Fruit fly (Drosophila melanogaster): Measurements from ENCODE around the gene Dnah3.

Gene Dnah3

DNA sequence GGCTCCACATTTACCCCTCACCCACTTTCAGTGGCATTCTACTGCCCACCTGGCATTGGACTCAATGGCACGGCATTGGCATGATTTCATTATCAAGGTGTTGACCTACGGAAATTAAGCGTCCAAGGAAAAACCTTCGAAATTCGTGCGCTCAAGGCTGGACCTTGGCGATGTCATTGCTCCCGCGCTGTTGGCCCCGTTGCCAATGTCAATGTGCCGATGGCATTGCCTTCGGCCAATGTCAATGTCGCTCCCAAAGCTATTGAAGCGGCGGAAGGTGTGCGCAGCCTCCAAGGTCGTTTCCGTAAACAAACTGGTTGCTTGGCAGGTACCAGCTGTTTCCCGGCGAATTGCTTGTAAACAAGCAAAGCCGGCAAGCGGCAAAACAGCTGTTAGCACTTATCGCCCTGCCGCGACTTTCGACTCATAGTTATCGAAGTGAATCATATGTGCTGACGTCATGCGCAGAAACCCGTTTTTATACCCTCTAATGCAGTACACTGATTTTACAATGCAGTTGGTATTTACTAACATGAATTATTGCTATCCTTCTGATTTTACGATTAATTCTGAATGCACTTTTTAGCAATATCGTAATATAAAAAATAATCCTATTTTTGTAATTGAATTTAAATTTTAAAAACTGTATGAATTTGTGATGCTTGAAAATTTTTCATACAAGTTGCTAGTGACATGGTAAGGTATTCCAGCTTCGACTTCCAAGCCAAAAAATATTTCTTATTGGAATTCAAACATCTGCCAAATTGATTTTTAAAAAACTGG lies 36.5 kb upstream of the Dnah3 start (continued):
- peak; percentile 90 for TF ChIP-seq CG2875 (GFP tag; optimal IDR thresholded peaks at IDR 0.05)
- TF ChIP-seq D19A (tag; optimal IDR thresholded peaks at IDR 0.05) = peak; percentile 100
- TF ChIP-seq sc (optimal IDR thresholded peaks at IDR 0.05) = no peak
- peak; percentile 94 for TF ChIP-seq sc (GFP tag; optimal IDR thresholded peaks at IDR 0.05)
- peak; percentile 90 for TF ChIP-seq run (tag; optimal IDR thresholded peaks at IDR 0.05)
- peak; percentile 92 for TF ChIP-seq Taf1 (GFP tag; IDR thresholded peaks at IDR 0.05)
- peak; percentile 65 for TF ChIP-seq fd102C (GFP tag; optimal IDR thresholded peaks at IDR 0.05)
- TF ChIP-seq Hr51 (GFP tag; optimal IDR thresholded peaks at IDR 0.05) = peak in 1 of 2 experiments; percentile 91
- TF ChIP-seq CG18619 (GFP tag; optimal IDR thresholded peaks at IDR 0.05) = peak; percentile 94
- peak; percentile 83 for TF ChIP-seq CG13287 (GFP tag; IDR thresholded peaks at IDR 0.05; ENCODE audit: partially characterized antibody)
- TF ChIP-seq so (GFP tag; IDR thresholded peaks at IDR 0.05) = peak; percentile 98
- peak; percentile 69 for TF ChIP-seq CG3163 (GFP tag; optimal IDR thresholded peaks at IDR 0.05)
- TF ChIP-seq CG6854 (GFP tag; optimal IDR thresholded peaks at IDR 0.05) = peak; percentile 92
- TF ChIP-seq Optix (GFP tag; IDR thresholded peaks at IDR 0.05) = peak; percentile 93
- peak; percentile 75 for TF ChIP-seq Antp (GFP tag; optimal IDR thresholded peaks at IDR 0.05)
- TF ChIP-seq ap (GFP tag; IDR thresholded peaks at IDR 0.05) = peak; percentile 95
- peak; percentile 86 for TF ChIP-seq CG6254 (GFP tag; optimal IDR thresholded peaks at IDR 0.05)
- peak; percentile 94 for TF ChIP-seq bcd (GFP tag; optimal IDR thresholded peaks at IDR 0.05)
- TF ChIP-seq mam (GFP tag; optimal IDR thresholded peaks at IDR 0.05) = peak; percentile 94
- peak; percentile 81 for TF ChIP-seq tx (GFP tag; optimal IDR thresholded peaks at IDR 0.05)
- peak; percentile 99 for TF ChIP-seq row (GFP tag; IDR thresholded peaks at IDR 0.05)
- no peak for TF ChIP-seq Hr39 (optimal IDR thresholded peaks at IDR 0.05)
- TF ChIP-seq chif (GFP tag; optimal IDR thresholded peaks at IDR 0.05) = peak; percentile 86 to 93
- no peak for TF ChIP-seq nau (GFP tag; optimal IDR thresholded peaks at IDR 0.05)
- no peak for TF ChIP-seq Hr78 (GFP tag; optimal IDR thresholded peaks at IDR 0.05)
- peak; percentile 84 for TF ChIP-seq pum (GFP tag; optimal IDR thresholded peaks at IDR 0.05)
- TF ChIP-seq gcm2 (GFP tag; optimal IDR thresholded peaks at IDR 0.05) = peak; percentile 90
- TF ChIP-seq bsh (GFP tag; optimal IDR thresholded peaks at IDR 0.05) = peak in 1 of 2 experiments; percentile 96
- no peak for TF ChIP-seq pfk (GFP tag; optimal IDR thresholded peaks at IDR 0.05)
- TF ChIP-seq CHES-1-like (GFP tag; optimal IDR thresholded peaks at IDR 0.05) = peak; percentile 93
- peak; percentile 87 for TF ChIP-seq CG16863 (GFP tag; optimal IDR thresholded peaks at IDR 0.05)
- peak; percentile 98 for TF ChIP-seq Xrp1 (GFP tag; IDR thresholded peaks at IDR 0.05)
- peak; percentile 97 for TF ChIP-seq CG12391 (tag; optimal IDR thresholded peaks at IDR 0.05)
- peak; percentile 37 for TF ChIP-seq Dp (GFP tag; optimal IDR thresholded peaks at IDR 0.05)
- peak; percentile 97 for TF ChIP-seq CG2120 (GFP tag; optimal IDR thresholded peaks at IDR 0.05)
- no peak for TF ChIP-seq CG12155 (GFP tag; optimal IDR thresholded peaks at IDR 0.05)
- TF ChIP-seq CG17328 (GFP tag; IDR thresholded peaks at IDR 0.05) = peak; percentile 97
- TF ChIP-seq Hsf (GFP tag; optimal IDR thresholded peaks at IDR 0.05) = peak; percentile 96
- peak; percentile 87 for TF ChIP-seq YL-1 (GFP tag; optimal IDR thresholded peaks at IDR 0.05)
- TF ChIP-seq HmgD (GFP tag; optimal IDR thresholded peaks at IDR 0.05) = peak; percentile 56
- peak; percentile 91 for TF ChIP-seq zen (tag; optimal IDR thresholded peaks at IDR 0.05)
- no peak; the same call in 2 of the 3 replicates for TF ChIP-seq CG16813 (GFP tag; IDR thresholded peaks at IDR 0.05; ENCODE audit: partially characterized antibody)
- peak; percentile 97 for TF ChIP-seq al (GFP tag; IDR thresholded peaks at IDR 0.05)
- peak; percentile 83 for TF ChIP-seq CG7271 (tag; optimal IDR thresholded peaks at IDR 0.05)
- TF ChIP-seq kah (GFP tag; optimal IDR thresholded peaks at IDR 0.05) = peak; percentile 85
- TF ChIP-seq her (GFP tag; optimal IDR thresholded peaks at IDR 0.05) = peak; percentile 72
- TF ChIP-seq Bgb (GFP tag; IDR thresholded peaks at IDR 0.05; ENCODE audit: partially characterized antibody) = peak; percentile 54; the same call in 1 of the 2 replicates
- TF ChIP-seq CG7745 (tag; optimal IDR thresholded peaks at IDR 0.05) = peak; percentile 38
- peak; percentile 87 for TF ChIP-seq CG18011 (GFP tag; optimal IDR thresholded peaks at IDR 0.05)

Data from whole organism, embryonic.